Worm (Caenorhabditis elegans) whole organism, L4/young adult: ENCODE results near the gene K09C8.9.

Experiments used
- dao-5 ChIP-seq: sonication (generic microtip); optimal IDR thresholded peaks from 2 replicates; lab custom pipeline; 2016; ENCODE audit warnings: missing genotype, missing genetic modification characterization, moderate library complexity, missing compliant biosample characterization
- him-1 ChIP-seq: sonication (generic microtip); optimal IDR thresholded peaks from 2 replicates; lab custom pipeline; 2016; ENCODE audit warnings: missing genotype, missing genetic modification reagents, missing genetic modification characterization, missing compliant biosample characterization

DNA sequence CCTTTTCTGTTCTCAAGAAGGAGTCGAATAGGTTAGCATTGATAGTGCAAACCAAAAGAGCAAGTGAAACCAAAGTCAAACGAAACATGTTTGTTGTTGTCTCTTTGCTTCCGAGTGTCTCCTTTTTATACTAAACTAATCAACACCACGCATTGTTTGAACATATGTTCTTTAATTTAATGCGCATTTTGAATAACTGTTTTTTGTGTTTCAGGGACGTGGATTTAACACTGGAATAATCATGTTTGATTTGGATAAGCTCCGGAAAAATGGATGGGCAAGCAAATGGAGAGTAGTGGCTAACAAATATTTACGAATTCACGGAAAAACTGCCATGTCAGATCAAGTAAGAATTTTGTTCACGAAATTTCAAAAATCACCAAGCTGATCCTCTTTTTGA, at the start of gene K09C8.9:
- TF ChIP-seq him-1, result no peak
- TF ChIP-seq dao-5 (tag; lab: Kevin White, UChicago), result no peak
